Fruit fly (Drosophila melanogaster): ENCODE results near the gene CG2747.
"Not testable (repeated sequence)": the region's sequence is repeated elsewhere in the genome, so short reads cannot be mapped to it uniquely, and the experiment has no call there.

CG2747 gene

DNA sequence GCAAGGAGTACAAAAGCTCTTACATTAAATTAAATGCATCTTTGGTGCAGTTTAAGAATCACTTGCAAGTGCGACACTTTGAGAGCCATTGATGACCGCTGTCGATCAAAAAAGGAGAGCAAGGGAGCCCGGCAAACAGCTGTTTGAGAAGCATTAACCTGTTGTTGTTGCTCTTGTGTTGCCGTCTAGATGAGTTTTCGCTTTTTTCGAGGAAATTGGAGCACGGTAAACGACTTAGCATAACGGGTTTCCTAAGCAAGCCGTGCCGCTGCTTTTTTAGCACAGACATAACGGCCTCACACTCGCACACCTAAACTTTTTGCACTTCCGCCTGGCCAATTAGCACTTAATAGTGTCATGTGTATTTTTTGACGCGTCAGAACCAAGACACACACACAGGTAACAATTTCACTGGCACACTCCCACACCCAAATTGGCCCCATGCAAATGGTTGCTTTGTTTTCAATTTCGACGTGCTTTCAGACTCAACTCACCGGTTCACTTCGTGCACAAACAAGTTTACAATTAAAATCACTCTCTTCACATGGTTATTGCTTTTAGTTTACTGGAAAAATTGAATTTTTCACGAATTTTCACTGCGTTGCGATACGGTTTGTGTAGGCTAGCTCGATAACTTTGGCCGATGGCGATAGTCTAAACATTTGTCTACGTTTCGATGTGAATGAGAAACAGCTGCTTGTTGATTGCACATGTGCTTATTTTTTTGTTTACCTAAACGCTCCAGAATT lies at the start of gene CG2747, which contains the start of gene CG10903:
CG2747 (minus strand) TSS at position 640 of the 749 bp plus-strand sequence.
CG10903 (plus strand) TSS at position 261 of the 749 bp plus-strand sequence.
- TF ChIP-seq CG8301 (tag; optimal IDR thresholded peaks at IDR 0.05) (no peak), EcR (GFP tag; optimal IDR thresholded peaks at IDR 0.05) (peak; percentile 43), CG32121 (GFP tag; IDR thresholded peaks at IDR 0.05) (no peak), CG4496 (GFP tag; IDR thresholded peaks at IDR 0.05) (peak; percentile 41; the same call in 1 of the 3 replicates), CG17806 (tag; optimal IDR thresholded peaks at IDR 0.05) (no peak)

DNA sequence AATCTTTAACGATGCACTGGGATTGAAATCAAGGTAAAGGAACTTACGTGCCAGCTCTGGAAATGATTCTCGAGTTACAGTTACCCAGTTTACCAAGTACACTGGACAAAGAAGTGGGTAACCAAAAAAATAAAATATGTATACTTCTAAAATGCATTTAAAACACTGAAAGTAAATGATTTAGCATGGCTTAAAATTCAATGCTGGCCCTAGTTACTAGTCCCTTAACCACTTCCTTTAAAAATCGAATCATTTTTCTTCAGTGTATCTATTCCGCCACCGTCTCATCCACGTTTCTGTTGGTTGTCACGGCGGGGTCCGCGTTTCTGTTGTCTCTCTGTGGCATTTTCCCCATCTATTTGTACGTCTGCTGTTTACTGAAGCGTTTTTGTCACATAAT lies 42.0 kb upstream of the CG2747 start:
- TF ChIP-seq CG12605 (GFP tag; IDR thresholded peaks at IDR 0.05): no peak
- TF ChIP-seq CG34367 (tag; optimal IDR thresholded peaks at IDR 0.05): no peak
- peak; percentile 13 for TF ChIP-seq CG17806 (tag; optimal IDR thresholded peaks at IDR 0.05)
- TF ChIP-seq D1 (tag; optimal IDR thresholded peaks at IDR 0.05): no peak
- peak; percentile 23 for TF ChIP-seq CG8159 (tag; optimal IDR thresholded peaks at IDR 0.05)
- TF ChIP-seq Pif1A (GFP tag; optimal IDR thresholded peaks at IDR 0.05): peak; percentile 49
- TF ChIP-seq CG4496 (GFP tag; IDR thresholded peaks at IDR 0.05): peak; percentile 47; the same call in 2 of the 3 replicates
- TF ChIP-seq CG8301 (tag; optimal IDR thresholded peaks at IDR 0.05): peak; percentile 6
- TF ChIP-seq CG15710 (tag; optimal IDR thresholded peaks at IDR 0.05): peak; percentile 3
- peak; percentile 31 for TF ChIP-seq CG9948 (tag; optimal IDR thresholded peaks at IDR 0.05)
- TF ChIP-seq gl (tag; optimal IDR thresholded peaks at IDR 0.05): no peak
- no peak for TF ChIP-seq Pif1B (GFP tag; optimal IDR thresholded peaks at IDR 0.05)
- no peak for TF ChIP-seq CG13204 (GFP tag; optimal IDR thresholded peaks at IDR 0.05)
- no peak for TF ChIP-seq rn (GFP tag; IDR thresholded peaks at IDR 0.05)
- no peak for TF ChIP-seq EcR (GFP tag; optimal IDR thresholded peaks at IDR 0.05)
- no peak for TF ChIP-seq Ets98B (GFP tag; IDR thresholded peaks at IDR 0.05)
- TF ChIP-seq CG14655 (GFP tag; optimal IDR thresholded peaks at IDR 0.05): peak; percentile 42
- TF ChIP-seq fd96Ca (GFP tag; IDR thresholded peaks at IDR 0.05): 0 out of 3 replicates have a peak, but pooled peaks have one; percentile 24
- no peak for TF ChIP-seq CG32121 (GFP tag; IDR thresholded peaks at IDR 0.05)
- no peak for TF ChIP-seq Snoo (tag; optimal IDR thresholded peaks at IDR 0.05)
- TF ChIP-seq CG10348 (GFP tag; IDR thresholded peaks at IDR 0.05): no peak

DNA sequence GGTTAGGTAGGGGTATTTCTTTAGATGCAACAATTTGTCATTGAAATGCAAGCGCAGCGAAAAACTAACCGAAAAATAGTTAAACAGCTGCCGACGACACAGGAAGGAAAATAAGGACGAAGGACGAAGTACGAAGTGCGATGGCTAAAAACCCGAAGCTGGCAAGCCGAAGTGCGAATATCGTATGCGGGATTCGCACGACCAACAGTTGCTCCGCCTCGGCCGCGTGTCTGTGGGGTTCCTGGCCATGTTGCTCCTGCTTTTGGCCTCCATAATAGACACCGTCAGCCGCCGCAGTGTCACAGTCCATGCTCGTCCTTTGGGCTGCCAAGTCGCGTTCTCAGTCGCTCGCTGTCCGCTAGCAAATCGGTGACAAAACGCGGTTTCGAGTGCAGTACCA lies 28.4 kb upstream of the CG2747 start, which contains the start of gene mAChR-B:
mAChR-B (plus strand) TSS at position 301 of the 400 bp plus-strand sequence.
- TF ChIP-seq CG34367 (tag; optimal IDR thresholded peaks at IDR 0.05) (no peak), CG15710 (tag; optimal IDR thresholded peaks at IDR 0.05) (no peak), CG10348 (GFP tag; IDR thresholded peaks at IDR 0.05) (no peak), CG14655 (GFP tag; optimal IDR thresholded peaks at IDR 0.05) (no peak), Pif1A (GFP tag; optimal IDR thresholded peaks at IDR 0.05) (no peak), Ets98B (GFP tag; IDR thresholded peaks at IDR 0.05) (no peak), Pif1B (GFP tag; optimal IDR thresholded peaks at IDR 0.05) (no peak), CG12605 (GFP tag; IDR thresholded peaks at IDR 0.05) (no peak), gl (tag; optimal IDR thresholded peaks at IDR 0.05) (no peak), CG32121 (GFP tag; IDR thresholded peaks at IDR 0.05) (no peak), CG8301 (tag; optimal IDR thresholded peaks at IDR 0.05) (no peak), CG9948 (tag; optimal IDR thresholded peaks at IDR 0.05) (no peak), D1 (tag; optimal IDR thresholded peaks at IDR 0.05) (no peak), CG17806 (tag; optimal IDR thresholded peaks at IDR 0.05) (no peak), rn (GFP tag; IDR thresholded peaks at IDR 0.05) (no peak)

DNA sequence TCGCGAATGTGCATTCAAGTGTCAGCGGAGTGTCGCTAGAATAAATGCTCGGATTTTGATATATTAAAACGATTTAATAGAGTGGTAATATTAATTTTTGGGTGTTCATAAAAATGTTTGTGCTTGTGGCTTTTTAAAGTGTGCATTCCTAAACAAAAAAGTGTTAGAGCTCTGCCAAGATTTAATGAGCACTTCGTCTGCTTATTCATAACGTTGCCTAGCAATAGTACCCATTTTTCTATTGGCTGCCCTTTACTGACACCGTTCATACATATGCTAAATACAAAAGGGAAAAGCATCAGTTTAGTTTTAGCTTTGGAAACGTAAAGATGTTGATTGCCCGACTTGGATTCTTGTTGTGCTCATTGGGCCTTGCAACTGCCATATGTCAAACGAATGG lies 18.8 kb upstream of the CG2747 start, which contains the start of gene CG43061:
CG43061 (plus strand) TSS at position 301 of the 400 bp plus-strand sequence.
- not testable (repeated sequence) for TF ChIP-seq CG17806 (tag; optimal IDR thresholded peaks at IDR 0.05); EcR (GFP tag; optimal IDR thresholded peaks at IDR 0.05); CG14655 (GFP tag; optimal IDR thresholded peaks at IDR 0.05)

DNA sequence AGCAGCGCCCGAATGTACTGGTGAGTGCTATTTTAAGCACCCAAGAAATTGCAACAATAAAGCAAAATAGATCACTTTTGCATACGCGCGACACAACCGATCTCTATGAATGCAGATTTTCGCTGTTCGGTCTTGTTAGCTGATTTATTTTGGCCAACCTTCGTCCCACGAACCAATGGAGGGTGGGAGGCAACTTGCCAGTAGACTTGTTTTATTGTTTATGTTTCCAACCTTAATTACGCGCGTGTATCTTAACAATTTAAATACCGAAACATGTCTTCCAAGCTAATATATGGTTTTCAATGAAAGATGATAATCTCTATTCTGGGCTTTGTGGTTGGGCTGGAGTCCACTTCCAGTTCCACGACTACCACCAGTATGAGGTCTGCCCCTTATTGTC lies 18.3 kb upstream of the CG2747 start, which contains the start of gene CG43618:
CG43618 (plus strand) TSS at position 301 of the 400 bp plus-strand sequence.
- not testable (repeated sequence) for TF ChIP-seq CG4496 (GFP tag; IDR thresholded peaks at IDR 0.05); Pif1B (GFP tag; optimal IDR thresholded peaks at IDR 0.05); Pif1A (GFP tag; optimal IDR thresholded peaks at IDR 0.05)

DNA sequence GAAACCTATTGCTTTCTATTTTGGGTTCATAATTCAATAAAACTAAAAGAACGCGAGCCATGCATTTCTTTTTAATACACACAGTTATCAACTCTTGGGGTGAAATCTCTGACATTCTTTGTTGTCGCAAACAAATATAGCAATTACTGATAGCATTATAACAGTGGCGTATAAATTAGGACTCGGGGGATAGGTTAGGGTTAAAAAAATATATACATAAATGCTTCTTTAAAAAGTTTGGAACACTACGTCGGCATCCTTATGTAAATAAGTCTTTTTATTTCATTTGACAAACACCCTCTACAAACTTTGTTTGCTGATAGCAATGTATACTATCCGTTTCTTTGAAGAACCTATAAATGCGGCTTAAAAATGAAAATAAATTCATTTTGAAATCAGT lies 10.3 kb upstream of the CG2747 start, which contains the start of gene CG43060:
CG43060 (plus strand) TSS at position 382 of the 400 bp plus-strand sequence.
- TF ChIP-seq CG8159 (tag; optimal IDR thresholded peaks at IDR 0.05) (peak; percentile 31), rn (GFP tag; IDR thresholded peaks at IDR 0.05) (no peak), CG8301 (tag; optimal IDR thresholded peaks at IDR 0.05) (peak; percentile 22), Ets98B (GFP tag; IDR thresholded peaks at IDR 0.05) (peak; percentile 24; the same call in 1 of the 2 replicates), CG4496 (GFP tag; IDR thresholded peaks at IDR 0.05) (peak; percentile 50; the same call in 2 of the 3 replicates), CG14655 (GFP tag; optimal IDR thresholded peaks at IDR 0.05) (peak; percentile 38), CG17806 (tag; optimal IDR thresholded peaks at IDR 0.05) (peak; percentile 29), CG9948 (tag; optimal IDR thresholded peaks at IDR 0.05) (no peak), CG34367 (tag; optimal IDR thresholded peaks at IDR 0.05) (no peak)
